Fruit fly (Drosophila melanogaster): ENCODE data around the gene slo.

slo gene

DNA sequence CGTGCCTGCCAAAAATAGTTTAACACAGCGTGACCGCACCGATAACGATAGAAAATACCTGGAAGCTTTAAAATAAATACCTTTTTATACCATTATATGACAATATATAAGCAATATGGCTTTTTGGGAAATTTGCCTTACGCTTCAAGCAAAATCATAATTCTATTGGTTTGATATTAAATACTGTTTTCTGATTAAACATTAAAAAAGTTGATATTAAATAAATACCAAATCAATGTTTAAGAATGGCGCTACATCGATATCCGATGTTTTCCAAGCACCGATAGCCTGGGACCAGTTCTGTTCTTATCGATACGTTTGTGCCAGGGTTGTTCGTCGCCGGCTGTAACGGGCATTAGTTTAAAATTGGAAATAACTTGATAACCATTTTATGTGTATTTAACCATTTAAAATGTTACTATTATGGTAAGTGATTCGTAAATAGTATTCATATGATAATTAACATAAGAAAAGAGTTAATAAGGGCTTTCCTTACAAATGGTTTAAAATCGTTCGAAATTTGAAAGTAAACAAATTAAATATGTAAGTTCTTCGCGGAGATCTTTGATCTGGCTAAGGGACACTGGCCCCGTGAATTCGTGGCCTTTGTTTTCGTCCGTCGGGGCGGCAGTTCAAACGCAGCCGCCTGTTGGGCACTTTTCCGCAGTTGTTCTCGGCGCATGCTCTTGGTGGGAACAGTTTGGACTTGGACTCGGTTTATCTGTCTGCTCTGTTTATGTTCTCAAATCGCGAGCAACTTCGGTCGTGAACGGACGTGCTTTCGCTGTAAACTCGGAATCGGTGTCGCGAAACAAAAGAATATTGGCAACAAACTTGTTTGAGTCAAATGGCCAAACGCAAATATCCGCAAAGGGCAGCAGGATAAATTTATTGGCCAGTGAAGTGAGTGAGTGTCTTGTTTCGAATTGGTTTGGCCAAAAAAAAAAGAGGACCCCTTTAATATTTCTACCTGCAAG is 57.3 kb downstream of the slo start, which contains the start of the genes CG13630 and tok (continued):
- no peak for TF ChIP-seq Fer3 (tag; optimal IDR thresholded peaks at IDR 0.05)
- no peak for TF ChIP-seq CG7372 (GFP tag; IDR thresholded peaks at IDR 0.05)
- no peak for TF ChIP-seq gce (GFP tag; IDR thresholded peaks at IDR 0.05)
- TF ChIP-seq CG6765 (GFP tag; optimal IDR thresholded peaks at IDR 0.05): no peak
- no peak for TF ChIP-seq Nf-YA (GFP tag; IDR thresholded peaks at IDR 0.05)
- no peak for TF ChIP-seq CG4820 (GFP tag; optimal IDR thresholded peaks at IDR 0.05)
- TF ChIP-seq CG18476 (GFP tag; optimal IDR thresholded peaks at IDR 0.05): no peak
- no peak for TF ChIP-seq jigr1 (GFP tag; IDR thresholded peaks at IDR 0.05)
- no peak for TF ChIP-seq CG3726 (GFP tag; IDR thresholded peaks at IDR 0.05)
- TF ChIP-seq exex (tag; optimal IDR thresholded peaks at IDR 0.05): no peak
- no peak for TF ChIP-seq disco-r (GFP tag; optimal IDR thresholded peaks at IDR 0.05)
- TF ChIP-seq CG1832 (GFP tag; optimal IDR thresholded peaks at IDR 0.05): no peak
- TF ChIP-seq CG17385 (GFP tag; optimal IDR thresholded peaks at IDR 0.05): no peak
- TF ChIP-seq peb (GFP tag; IDR thresholded peaks at IDR 0.05): no peak
- peak; percentile 63 for TF ChIP-seq gfzf (GFP tag; optimal IDR thresholded peaks at IDR 0.05)
- TF ChIP-seq CG9215 (GFP tag; IDR thresholded peaks at IDR 0.05): no peak
- TF ChIP-seq maf-S (GFP tag; optimal IDR thresholded peaks at IDR 0.05): no peak
- no peak for TF ChIP-seq CG11723 (GFP tag; optimal IDR thresholded peaks at IDR 0.05)
- TF ChIP-seq slbo (GFP tag; IDR thresholded peaks at IDR 0.05): no peak
- no peak for TF ChIP-seq NK7.1 (GFP tag; optimal IDR thresholded peaks at IDR 0.05)
- TF ChIP-seq CG1529 (GFP tag; optimal IDR thresholded peaks at IDR 0.05): no peak
- no peak for TF ChIP-seq croc (GFP tag; conservative IDR thresholded peaks at IDR 0.05)
- TF ChIP-seq Deaf1 (tag; optimal IDR thresholded peaks at IDR 0.05): peak; percentile 84
- TF ChIP-seq ssp (GFP tag; IDR thresholded peaks at IDR 0.05): no peak
- TF ChIP-seq Stat92E (GFP tag; optimal IDR thresholded peaks at IDR 0.05): no peak
- TF ChIP-seq TFAM (GFP tag; optimal IDR thresholded peaks at IDR 0.05): no peak
- no peak for TF ChIP-seq odd (GFP tag; optimal IDR thresholded peaks at IDR 0.05)
- no peak for TF ChIP-seq Neu2 (GFP tag; optimal IDR thresholded peaks at IDR 0.05; ENCODE audit: borderline replicate concordance)
- no peak for TF ChIP-seq CG11398 (GFP tag; optimal IDR thresholded peaks at IDR 0.05)
- TF ChIP-seq CG6175 (GFP tag; IDR thresholded peaks at IDR 0.05): no peak
- no peak for TF ChIP-seq fd102C (GFP tag; optimal IDR thresholded peaks at IDR 0.05)
- peak; percentile 54 for TF ChIP-seq trem (tag; optimal IDR thresholded peaks at IDR 0.05)
- TF ChIP-seq Dref (GFP tag; IDR thresholded peaks at IDR 0.05): peak; percentile 96
- TF ChIP-seq aop (GFP tag; IDR thresholded peaks at IDR 0.05): no peak
- TF ChIP-seq lola (GFP tag; optimal IDR thresholded peaks at IDR 0.05): no peak
- TF ChIP-seq CG2116 (GFP tag; optimal IDR thresholded peaks at IDR 0.05): peak; percentile 85
- TF ChIP-seq Eip74EF (GFP tag; optimal IDR thresholded peaks at IDR 0.05): no peak
- peak; percentile 35 for TF ChIP-seq ewg (GFP tag; optimal IDR thresholded peaks at IDR 0.05)
- no peak for TF ChIP-seq run (tag; optimal IDR thresholded peaks at IDR 0.05)
- TF ChIP-seq Bdp1 (GFP tag; optimal IDR thresholded peaks at IDR 0.05): no peak
- TF ChIP-seq row (GFP tag; IDR thresholded peaks at IDR 0.05): no peak
- TF ChIP-seq gem (tag; optimal IDR thresholded peaks at IDR 0.05): no peak
- TF ChIP-seq CG18764 (GFP tag; optimal IDR thresholded peaks at IDR 0.05): no peak
- no peak for TF ChIP-seq CG13624 (GFP tag; optimal IDR thresholded peaks at IDR 0.05)
- TF ChIP-seq CG5245 (GFP tag; optimal IDR thresholded peaks at IDR 0.05): no peak
- TF ChIP-seq NfI (GFP tag; optimal IDR thresholded peaks at IDR 0.05): no peak
- TF ChIP-seq chm (GFP tag; IDR thresholded peaks at IDR 0.05): no peak
- TF ChIP-seq sug (tag; optimal IDR thresholded peaks at IDR 0.05): no peak
- TF ChIP-seq ftz-f1 (GFP tag; optimal IDR thresholded peaks at IDR 0.05): no peak
